In the genomic region with DNA sequence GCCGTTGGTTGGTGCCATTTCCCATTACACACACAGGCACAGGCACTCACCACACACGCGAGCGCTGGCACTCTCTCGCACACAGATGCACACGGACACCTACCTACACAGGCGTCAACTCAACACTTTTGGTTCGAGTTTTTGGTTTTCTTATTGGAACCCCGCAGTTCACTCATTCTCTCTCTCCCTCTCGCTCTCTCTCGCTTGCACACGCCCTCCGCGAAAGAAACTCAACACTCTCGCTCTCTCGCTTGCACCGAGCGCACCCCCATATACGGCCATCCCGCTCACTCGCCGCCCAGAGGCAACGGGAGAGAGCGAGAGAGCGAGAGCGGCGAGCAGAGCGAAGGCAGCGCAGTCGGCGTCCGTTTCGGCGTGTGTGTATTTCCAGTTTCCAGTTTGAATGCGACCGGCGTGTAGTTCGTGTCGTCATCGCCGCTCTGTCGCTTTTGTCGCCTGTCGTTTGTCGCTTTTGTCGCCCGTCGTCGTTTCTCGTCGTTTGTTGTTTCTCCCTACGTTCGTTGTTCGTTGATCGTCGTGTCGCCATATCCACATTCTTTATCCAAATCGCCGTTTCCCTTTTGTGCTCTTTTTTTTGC, we compare ENCODE assay signal across 1 fruit fly cellular context.
A peak's percentile ranks its signal among the peaks of the same experiment; 100 is the strongest.
TF ChIP-seq lines count a peak whose summit lies in the region.

No protein-coding gene starts in this region.

TF ChIP-seq in whole organism, embryonic, 481 proteins besides CTCF, POLR2A, EP300 and RAD21 (continued from another document):
- TF ChIP-seq ken (GFP tag; IDR thresholded peaks at IDR 0.05; lab: Robert Waterston, UW) (no peak), CG12155 (GFP tag; optimal IDR thresholded peaks at IDR 0.05; lab: Kevin White, UChicago) (peak; percentile 55), Antp (GFP tag; optimal IDR thresholded peaks at IDR 0.05; lab: Kevin White, UChicago) (no peak), CG14014 (GFP tag; IDR thresholded peaks at IDR 0.05; lab: Robert Waterston, UW) (no peak), CG2120 (GFP tag; optimal IDR thresholded peaks at IDR 0.05; lab: Kevin White, UChicago) (no peak), NC2α (GFP tag; optimal IDR thresholded peaks at IDR 0.05; lab: Kevin White, UChicago) (no peak), MTF-1 (GFP tag; optimal IDR thresholded peaks at IDR 0.05; lab: Kevin White, UChicago; ENCODE audit: borderline replicate concordance) (no peak), CG12104 (GFP tag; optimal IDR thresholded peaks at IDR 0.05; lab: Kevin White, UChicago) (no peak), jumu (GFP tag; optimal IDR thresholded peaks at IDR 0.05; lab: Kevin White, UChicago) (no peak), CG10267 (tag; optimal IDR thresholded peaks at IDR 0.05; lab: Kevin White, UChicago) (no peak), CG1832 (GFP tag; optimal IDR thresholded peaks at IDR 0.05; lab: Kevin White, UChicago) (peak; percentile 100), CG18599 (GFP tag; optimal IDR thresholded peaks at IDR 0.05; lab: Kevin White, UChicago) (no peak), pnt (GFP tag; optimal IDR thresholded peaks at IDR 0.05; lab: Kevin White, UChicago) (no peak), CG32772 (GFP tag; IDR thresholded peaks at IDR 0.05; lab: Robert Waterston, UW) (no peak), knrl (GFP tag; IDR thresholded peaks at IDR 0.05; lab: Robert Waterston, UW; ENCODE audit: partially characterized antibody) (peak; percentile 38; the same call in 1 of the 3 replicates), fu2 (GFP tag; optimal IDR thresholded peaks at IDR 0.05; lab: Kevin White, UChicago) (no peak), CG14860 (GFP tag; IDR thresholded peaks at IDR 0.05; lab: Robert Waterston, UW; ENCODE audit: partially characterized antibody) (no peak), Elba2 (GFP tag; optimal IDR thresholded peaks at IDR 0.05; lab: Kevin White, UChicago) (peak; percentile 87), zen2 (GFP tag; IDR thresholded peaks at IDR 0.05; lab: Robert Waterston, UW; ENCODE audit: partially characterized antibody) (0 out of 3 replicates have a peak, but pooled peaks have one; percentile 27), chif (GFP tag; optimal IDR thresholded peaks at IDR 0.05; lab: Kevin White, UChicago) (peak in 1 of 2 experiments; percentile 3), CG13296 (GFP tag; optimal IDR thresholded peaks at IDR 0.05; lab: Kevin White, UChicago) (no peak), slbo (GFP tag; IDR thresholded peaks at IDR 0.05; lab: Robert Waterston, UW) (no peak), hbn (GFP tag; IDR thresholded peaks at IDR 0.05; lab: Robert Waterston, UW; ENCODE audit: partially characterized antibody) (0 out of 2 replicates have a peak, but pooled peaks have one; percentile 15), Tbp (GFP tag; optimal IDR thresholded peaks at IDR 0.05; lab: Kevin White, UChicago) (no peak), Myb (GFP tag; optimal IDR thresholded peaks at IDR 0.05; lab: Kevin White, UChicago) (no peak), yki (optimal IDR thresholded peaks at IDR 0.05; lab: Kevin White, UChicago) (peak; percentile 23), CG2116 (GFP tag; optimal IDR thresholded peaks at IDR 0.05; lab: Kevin White, UChicago) (no peak), ara (GFP tag; IDR thresholded peaks at IDR 0.05; lab: Robert Waterston, UW) (0 out of 2 replicates have a peak, but pooled peaks have one; percentile 26), Jarid2 (GFP tag; optimal IDR thresholded peaks at IDR 0.05; lab: Kevin White, UChicago) (peak; percentile 86), Bteb2 (GFP tag; optimal IDR thresholded peaks at IDR 0.05; lab: Kevin White, UChicago) (no peak), tna (GFP tag; IDR thresholded peaks at IDR 0.05; lab: Robert Waterston, UW; ENCODE audit: partially characterized antibody) (no peak), Nf-YA (GFP tag; IDR thresholded peaks at IDR 0.05; lab: Robert Waterston, UW) (peak; percentile 75; the same call in 1 of the 2 replicates), Ets97D (GFP tag; optimal IDR thresholded peaks at IDR 0.05; lab: Kevin White, UChicago) (no peak), Hey (tag; optimal IDR thresholded peaks at IDR 0.05; lab: Kevin White, UChicago) (no peak), D19A (tag; optimal IDR thresholded peaks at IDR 0.05; lab: Kevin White, UChicago) (no peak), CG5953 (GFP tag; IDR thresholded peaks at IDR 0.05; lab: Robert Waterston, UW) (no peak), sc (optimal IDR thresholded peaks at IDR 0.05; lab: Kevin White, UChicago) (no peak), sc (GFP tag; optimal IDR thresholded peaks at IDR 0.05; lab: Kevin White, UChicago) (no peak), hkb (optimal IDR thresholded peaks at IDR 0.05; lab: Kevin White, UChicago) (no peak), hkb (GFP tag; IDR thresholded peaks at IDR 0.05; lab: Robert Waterston, UW) (peak; percentile 73), CG10654 (GFP tag; optimal IDR thresholded peaks at IDR 0.05; lab: Kevin White, UChicago) (no peak), fd3F (GFP tag; optimal IDR thresholded peaks at IDR 0.05; lab: Kevin White, UChicago) (no peak), ftz-f1 (GFP tag; optimal IDR thresholded peaks at IDR 0.05; lab: Kevin White, UChicago) (peak; percentile 19), CG12659 (GFP tag; optimal IDR thresholded peaks at IDR 0.05; lab: Kevin White, UChicago) (no peak), Doc2 (GFP tag; IDR thresholded peaks at IDR 0.05; lab: Robert Waterston, UW) (no peak), CG3065 (GFP tag; optimal IDR thresholded peaks at IDR 0.05; lab: Kevin White, UChicago) (peak; percentile 62), pum (GFP tag; optimal IDR thresholded peaks at IDR 0.05; lab: Kevin White, UChicago) (no peak), ems (GFP tag; optimal IDR thresholded peaks at IDR 0.05; lab: Kevin White, UChicago) (no peak), CG16813 (GFP tag; IDR thresholded peaks at IDR 0.05; lab: Robert Waterston, UW; ENCODE audit: partially characterized antibody) (peak; percentile 27; the same call in 1 of the 3 replicates), slp2 (GFP tag; optimal IDR thresholded peaks at IDR 0.05; lab: Kevin White, UChicago) (no peak), CG1233 (GFP tag; optimal IDR thresholded peaks at IDR 0.05; lab: Kevin White, UChicago) (no peak), HLH3B (GFP tag; IDR thresholded peaks at IDR 0.05; lab: Robert Waterston, UW) (no peak), CG8924 (tag; optimal IDR thresholded peaks at IDR 0.05; lab: Kevin White, UChicago) (peak; percentile 23), az2 (GFP tag; optimal IDR thresholded peaks at IDR 0.05; lab: Kevin White, UChicago) (peak; percentile 24), CG2712 (tag; optimal IDR thresholded peaks at IDR 0.05; lab: Kevin White, UChicago) (no peak), CG8281 (tag; optimal IDR thresholded peaks at IDR 0.05; lab: Kevin White, UChicago) (no peak), sens (GFP tag; lab: Kevin White, UChicago) (peak; percentile 67), Eip74EF (GFP tag; optimal IDR thresholded peaks at IDR 0.05; lab: Kevin White, UChicago) (no peak), shn (GFP tag; optimal IDR thresholded peaks at IDR 0.05; lab: Kevin White, UChicago) (no peak), en (GFP tag; optimal IDR thresholded peaks at IDR 0.05; lab: Kevin White, UChicago) (no peak), gro (GFP tag; optimal IDR thresholded peaks at IDR 0.05; lab: Kevin White, UChicago) (no peak), Deaf1 (tag; optimal IDR thresholded peaks at IDR 0.05; lab: Kevin White, UChicago) (peak; percentile 77), Vsx1 (GFP tag; optimal IDR thresholded peaks at IDR 0.05; lab: Kevin White, UChicago) (no peak), D (optimal IDR thresholded peaks at IDR 0.05; lab: Kevin White, UChicago) (peak; percentile 74), D (GFP tag; optimal IDR thresholded peaks at IDR 0.05; lab: Kevin White, UChicago) (no peak), onecut (GFP tag; IDR thresholded peaks at IDR 0.05; lab: Robert Waterston, UW) (no peak), kah (GFP tag; optimal IDR thresholded peaks at IDR 0.05; lab: Kevin White, UChicago) (no peak), CG14050 (GFP tag; IDR thresholded peaks at IDR 0.05; lab: Robert Waterston, UW) (no peak), CG1647 (GFP tag; optimal IDR thresholded peaks at IDR 0.05; lab: Kevin White, UChicago) (no peak), schlank (tag; optimal IDR thresholded peaks at IDR 0.05; lab: Kevin White, UChicago) (no peak), Ets65A (GFP tag; lab: Kevin White, UChicago) (no peak), CG10321 (GFP tag; IDR thresholded peaks at IDR 0.05; lab: Robert Waterston, UW) (peak; percentile 97)
